Fruit fly (Drosophila melanogaster) whole organism, embryonic: Measurements from ENCODE around the gene CG6012.

Experiments used
- BEAF-32 ChIP-seq: fragments of 200-800 bp; sonication (Bioruptor generic); optimal IDR thresholded peaks from 3 replicates; lab custom pipeline; 2017; ENCODE audit warnings: missing biosample characterization, missing genetic modification characterization, mild to moderate bottlenecking, moderate library complexity, missing genetic modification reagents
- Blimp-1 ChIP-seq: fragments of 200-800 bp; sonication (Bioruptor generic); optimal IDR thresholded peaks from 3 replicates; lab custom pipeline; 2018; ENCODE audit warnings: missing biosample characterization, missing genetic modification characterization, mild to moderate bottlenecking, moderate library complexity, missing genetic modification reagents
- CG10321 ChIP-seq: fragments of 200-800 bp; sonication (Bioruptor generic); IDR thresholded peaks from 2 replicates; pipeline ENCODE4 v1.3.6; 2022; ENCODE audit warnings: missing biosample characterization, missing genetic modification characterization
- CG11085 ChIP-seq: fragments of 200-800 bp; sonication (Bioruptor generic); IDR thresholded peaks from 2 replicates; pipeline ENCODE4 v1.3.6; 2022; ENCODE audit warnings: missing biosample characterization, missing genetic modification characterization
- CG12155 ChIP-seq: fragments of 200-800 bp; sonication (Bioruptor generic); optimal IDR thresholded peaks from 3 replicates; lab custom pipeline; 2016; ENCODE audit warnings: missing biosample characterization, missing genetic modification characterization
- CG13287 ChIP-seq: fragments of 200-800 bp; sonication (Bioruptor generic); IDR thresholded peaks from 2 replicates; pipeline ENCODE4 v1.3.6; 2022; ENCODE audit warnings: missing biosample characterization, missing genetic modification characterization; ENCODE audit not compliant: partially characterized antibody
- CG17568 ChIP-seq: fragments of 200-800 bp; sonication (Bioruptor generic); optimal IDR thresholded peaks from 2 replicates; lab custom pipeline; 2018; ENCODE audit warnings: missing biosample characterization, mild to moderate bottlenecking, missing genetic modification characterization, moderate library complexity
- CG17802 ChIP-seq: fragments of 200-800 bp; sonication (Bioruptor generic); optimal IDR thresholded peaks from 2 replicates; lab custom pipeline; 2018; ENCODE audit warnings: missing biosample characterization, mild to moderate bottlenecking, missing genetic modification characterization, moderate library complexity
- CG3995 ChIP-seq: fragments of 200-800 bp; sonication (Bioruptor generic); optimal IDR thresholded peaks from 3 replicates; lab custom pipeline; 2016; ENCODE audit warnings: missing biosample characterization, missing genetic modification characterization
- CG42726 ChIP-seq: fragments of 200-800 bp; sonication (Bioruptor generic); IDR thresholded peaks from 2 replicates; pipeline ENCODE4 v1.3.6; 2022; ENCODE audit warnings: missing biosample characterization, missing genetic modification characterization; ENCODE audit not compliant: partially characterized antibody
- CG4328 ChIP-seq: fragments of 200-800 bp; sonication (Bioruptor generic); optimal IDR thresholded peaks from 3 replicates; lab custom pipeline; 2017; ENCODE audit warnings: missing biosample characterization, missing genetic modification reagents, missing genetic modification characterization
- CG6254 ChIP-seq: fragments of 200-800 bp; sonication (Bioruptor generic); optimal IDR thresholded peaks from 3 replicates; lab custom pipeline; 2017; ENCODE audit warnings: mild to moderate bottlenecking, missing biosample characterization, missing genetic modification reagents, missing genetic modification characterization
- CG7928 ChIP-seq: fragments of 200-800 bp; sonication (Bioruptor generic); optimal IDR thresholded peaks from 2 replicates; lab custom pipeline; 2017; ENCODE audit warnings: missing biosample characterization, mild to moderate bottlenecking, missing genetic modification characterization
- CG9817 ChIP-seq: fragments of 200-800 bp; sonication (Bioruptor generic); optimal IDR thresholded peaks from 2 replicates; lab custom pipeline; 2018; ENCODE audit warnings: missing biosample characterization, mild to moderate bottlenecking, missing genetic modification characterization, moderate library complexity
- Deaf1 ChIP-seq: fragments of 200-800 bp; optimal IDR thresholded peaks from 3 replicates; lab custom pipeline; 2019; ENCODE audit warnings: missing biosample characterization, mild to moderate bottlenecking, missing genetic modification characterization, moderate library complexity
- Drgx ChIP-seq: fragments of 200-800 bp; sonication (Bioruptor generic); IDR thresholded peaks from 2 replicates; pipeline ENCODE4 v1.3.6; 2022; ENCODE audit warnings: missing biosample characterization, missing genetic modification characterization
- Jarid2 ChIP-seq: fragments of 200-800 bp; sonication (Bioruptor generic); optimal IDR thresholded peaks from 3 replicates; lab custom pipeline; 2017; ENCODE audit warnings: mild to moderate bottlenecking, missing biosample characterization, missing genetic modification reagents, missing genetic modification characterization
- Kr ChIP-seq: fragments of 200-800 bp; sonication (Bioruptor generic); optimal IDR thresholded peaks from 2 replicates; lab custom pipeline; 2017; ENCODE audit warnings: missing biosample characterization, mild to moderate bottlenecking, missing genetic modification characterization
- MESR4 ChIP-seq: fragments of 200-800 bp; sonication (Bioruptor generic); optimal IDR thresholded peaks from 2 replicates; lab custom pipeline; 2018; ENCODE audit warnings: missing biosample characterization, mild to moderate bottlenecking, missing genetic modification characterization, moderate library complexity
- Nf-YA ChIP-seq: fragments of 200-800 bp; sonication (Bioruptor generic); IDR thresholded peaks from 2 replicates; pipeline ENCODE4 v1.3.6; 2022; ENCODE audit warnings: missing biosample characterization, missing genetic modification characterization
- NfI ChIP-seq: fragments of 200-800 bp; sonication (Bioruptor generic); optimal IDR thresholded peaks from 3 replicates; lab custom pipeline; 2018; ENCODE audit warnings: missing biosample characterization, mild to moderate bottlenecking, missing genetic modification characterization, moderate library complexity
- Oli ChIP-seq: fragments of 200-800 bp; sonication (Bioruptor generic); optimal IDR thresholded peaks from 2 replicates; lab custom pipeline; 2018; ENCODE audit warnings: missing biosample characterization, mild to moderate bottlenecking, missing genetic modification characterization, moderate library complexity
- Pdp1 ChIP-seq, 2 experiments: fragments of 200-800 bp; sonication (Bioruptor generic); optimal IDR thresholded peaks; 3 replicates each; lab custom pipeline; 2016; ENCODE audit warnings: missing biosample characterization in 2 of 2, missing genetic modification characterization in 2 of 2, mild to moderate bottlenecking in 1 of 2, moderate library complexity in 1 of 2
- Trl ChIP-seq, 3 experiments: fragments of >200 bp in 2 of 3; fragments of 200-800 bp in 1 of 3; sonication (Bioruptor generic) in 1 of 3; optimal IDR thresholded peaks; 2 replicates in 1 of 3; 3 replicates in 2 of 3; lab custom pipeline; 2016 to 2017; ENCODE audit warnings: missing biosample characterization in 1 of 3, missing genetic modification characterization in 1 of 3
- abd-A ChIP-seq: fragments of 200-800 bp; sonication (Bioruptor generic); optimal IDR thresholded peaks from 3 replicates; lab custom pipeline; 2019; ENCODE audit warnings: missing biosample characterization, mild to moderate bottlenecking, missing genetic modification characterization, moderate library complexity
- ash1 ChIP-seq: fragments of 200-800 bp; sonication (Bioruptor generic); optimal IDR thresholded peaks from 2 replicates; lab custom pipeline; 2018; ENCODE audit warnings: missing biosample characterization, mild to moderate bottlenecking, missing genetic modification characterization
- cwo ChIP-seq: fragments of 200-800 bp; sonication (Bioruptor generic); optimal IDR thresholded peaks from 3 replicates; lab custom pipeline; 2017; ENCODE audit warnings: missing biosample characterization, missing genetic modification characterization, mild to moderate bottlenecking, moderate library complexity, missing genetic modification reagents
- danr ChIP-seq: fragments of 200-800 bp; sonication (Bioruptor generic); IDR thresholded peaks from 2 replicates; pipeline ENCODE4 v1.3.6; 2022; ENCODE audit warnings: missing biosample characterization, missing genetic modification characterization
- dm ChIP-seq: fragments of 200-800 bp; sonication (Bioruptor generic); optimal IDR thresholded peaks from 3 replicates; lab custom pipeline; 2016; ENCODE audit warnings: missing biosample characterization, missing genetic modification characterization
- fd3F ChIP-seq: fragments of 200-800 bp; sonication (Bioruptor generic); optimal IDR thresholded peaks from 2 replicates; lab custom pipeline; 2018; ENCODE audit warnings: missing biosample characterization, mild to moderate bottlenecking, missing genetic modification characterization, moderate library complexity
- gro ChIP-seq: fragments of 200-800 bp; sonication (Bioruptor generic); optimal IDR thresholded peaks from 2 replicates; lab custom pipeline; 2016; ENCODE audit warnings: missing biosample characterization, missing genetic modification characterization
- ham ChIP-seq: fragments of 200-800 bp; sonication (Bioruptor generic); IDR thresholded peaks from 2 replicates; pipeline ENCODE4 v1.3.6; 2022; ENCODE audit warnings: missing biosample characterization, missing genetic modification characterization
- ind ChIP-seq: fragments of 200-800 bp; sonication (Bioruptor generic); optimal IDR thresholded peaks from 3 replicates; lab custom pipeline; 2016; ENCODE audit warnings: missing biosample characterization, missing genetic modification characterization
- kah ChIP-seq: fragments of 200-800 bp; sonication (Bioruptor generic); optimal IDR thresholded peaks from 2 replicates; lab custom pipeline; 2018; ENCODE audit warnings: missing biosample characterization, mild to moderate bottlenecking, missing genetic modification characterization
- nmo ChIP-seq: fragments of 200-800 bp; sonication (Bioruptor generic); optimal IDR thresholded peaks from 2 replicates; lab custom pipeline; 2018; ENCODE audit warnings: missing biosample characterization, mild to moderate bottlenecking, missing genetic modification characterization, moderate library complexity
- pho ChIP-seq: fragments of 200-800 bp; sonication (Bioruptor generic); optimal IDR thresholded peaks from 2 replicates; lab custom pipeline; 2016; ENCODE audit warnings: missing biosample characterization, missing genetic modification characterization
- run ChIP-seq: fragments of 200-800 bp; sonication (Bioruptor generic); optimal IDR thresholded peaks from 3 replicates; lab custom pipeline; 2018; ENCODE audit warnings: missing biosample characterization, mild to moderate bottlenecking, missing genetic modification characterization
- schlank ChIP-seq: fragments of 200-800 bp; sonication (Bioruptor generic); optimal IDR thresholded peaks from 2 replicates; lab custom pipeline; 2018; ENCODE audit warnings: missing biosample characterization, mild to moderate bottlenecking, missing genetic modification characterization
- sens-2 ChIP-seq: fragments of 200-800 bp; sonication (Bioruptor generic); IDR thresholded peaks from 2 replicates; pipeline ENCODE4 v1.3.6; 2022; ENCODE audit warnings: missing biosample characterization, missing genetic modification characterization
- slbo ChIP-seq: fragments of 200-800 bp; sonication (Bioruptor generic); IDR thresholded peaks from 2 replicates; pipeline ENCODE4 v1.3.6; 2022; ENCODE audit warnings: missing biosample characterization, missing genetic modification characterization
- sna ChIP-seq: fragments of 200-800 bp; sonication (Bioruptor generic); IDR thresholded peaks from 2 replicates; pipeline ENCODE4 v1.3.6; 2022; ENCODE audit warnings: missing biosample characterization, missing genetic modification characterization; ENCODE audit not compliant: partially characterized antibody
- tio ChIP-seq: fragments of 200-800 bp; sonication (Bioruptor generic); optimal IDR thresholded peaks from 2 replicates; lab custom pipeline; 2017; ENCODE audit warnings: missing biosample characterization, missing genetic modification characterization, inconsistent platforms
- tx ChIP-seq: fragments of 200-800 bp; sonication (Bioruptor generic); optimal IDR thresholded peaks from 2 replicates; lab custom pipeline; 2016; ENCODE audit warnings: missing biosample characterization, missing genetic modification characterization
- wek ChIP-seq: fragments of 200-800 bp; sonication (Bioruptor generic); optimal IDR thresholded peaks from 3 replicates; lab custom pipeline; 2018; ENCODE audit warnings: missing biosample characterization, mild to moderate bottlenecking, missing genetic modification characterization, moderate library complexity

The CG6012 gene

DNA sequence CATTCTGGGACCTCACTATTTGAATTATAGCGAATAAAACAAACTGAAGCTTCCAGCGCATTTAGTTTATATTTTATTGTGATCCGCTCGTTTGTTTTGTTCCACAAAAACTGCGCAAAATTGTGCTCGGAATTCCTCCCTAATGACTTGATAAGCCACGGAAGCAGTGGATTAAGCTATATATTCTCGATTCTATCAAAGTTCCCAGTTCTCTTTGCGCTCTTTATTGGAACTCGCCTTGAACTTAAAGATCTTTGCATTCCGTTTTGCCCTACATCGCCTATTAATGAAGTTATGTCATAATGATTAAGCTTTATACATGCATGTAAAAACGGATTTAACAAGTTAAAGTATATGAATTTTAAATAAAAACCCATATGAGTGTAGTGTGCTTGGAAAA lies 24.1 kb downstream of the CG6012 start, which contains the start of gene Nepl9:
Gene Nepl9, minus strand, starts transcription at position 101 of the 400 bp plus-strand sequence.
- TF ChIP-seq Pdp1 (GFP tag; optimal IDR thresholded peaks at IDR 0.05; lab: Kevin White, UChicago) (peak in 1 of 2 experiments; percentile 5), danr (GFP tag; lab: Robert Waterston, UW) (no peak)

dm6 chr2L:16834402-16834801 lies 26.9 kb downstream of the CG6012 start, which contains the start of gene CG13282:
CG13282 (minus strand) TSS chr2L:16834502.
- TF ChIP-seq abd-A (tag; lab: Kevin White, UChicago) (no peak), CG6254 (GFP tag; lab: Kevin White, UChicago) (no peak)

dm6 chr2L:16826872-16827506 lies 34.3 kb downstream of the CG6012 start, which contains the start of gene AspRS-m:
AspRS-m (plus strand) TSS chr2L:16827078.
- TF ChIP-seq Drgx = no peak
- no peak for TF ChIP-seq CG12155 (GFP tag; lab: Kevin White, UChicago)
- TF ChIP-seq ash1 (GFP tag; lab: Kevin White, UChicago) = no peak
- peak; percentile 68 for TF ChIP-seq Deaf1 (tag; lab: Kevin White, UChicago)
- TF ChIP-seq CG11085 (GFP tag; lab: Robert Waterston, UW) = no peak
- no peak for TF ChIP-seq CG4328 (GFP tag; lab: Kevin White, UChicago)
- no peak for TF ChIP-seq tx (GFP tag; lab: Kevin White, UChicago)
- TF ChIP-seq Oli (tag; lab: Kevin White, UChicago) = no peak
- no peak for TF ChIP-seq Blimp-1 (GFP tag; lab: Kevin White, UChicago)
- no peak for TF ChIP-seq Trl (optimal IDR thresholded peaks at IDR 0.05; lab: Kevin White, UChicago)
- no peak for TF ChIP-seq Trl (GFP tag; optimal IDR thresholded peaks at IDR 0.05; lab: Kevin White, UChicago)
- TF ChIP-seq CG9817 (tag; lab: Kevin White, UChicago) = peak; percentile 28
- no peak for TF ChIP-seq Jarid2 (GFP tag; lab: Kevin White, UChicago)
- TF ChIP-seq sens-2 (GFP tag; lab: Robert Waterston, UW) = no peak
- no peak for TF ChIP-seq run (tag; lab: Kevin White, UChicago)
- TF ChIP-seq ham = no peak
- no peak for TF ChIP-seq cwo (GFP tag; lab: Kevin White, UChicago)
- TF ChIP-seq ind (GFP tag; lab: Kevin White, UChicago) = peak; percentile 17
- TF ChIP-seq CG3995 (GFP tag; lab: Kevin White, UChicago) = peak; percentile 7
- TF ChIP-seq Kr (GFP tag; lab: Kevin White, UChicago) = no peak
- peak; percentile 1 for TF ChIP-seq dm (GFP tag; lab: Kevin White, UChicago)
- peak; percentile 59 for TF ChIP-seq nmo (GFP tag; lab: Kevin White, UChicago)
- no peak for TF ChIP-seq CG17802 (tag; lab: Kevin White, UChicago)
- no peak for TF ChIP-seq CG10321 (GFP tag; lab: Robert Waterston, UW)
- peak; percentile 88 for TF ChIP-seq BEAF-32 (GFP tag; lab: Kevin White, UChicago)
- no peak for TF ChIP-seq fd3F (GFP tag; lab: Kevin White, UChicago)
- no peak for TF ChIP-seq tio (GFP tag; lab: Kevin White, UChicago)
- TF ChIP-seq MESR4 (GFP tag; lab: Kevin White, UChicago) = peak; percentile 64
- peak; percentile 83; the same call in 1 of the 2 replicates for TF ChIP-seq CG42726 (GFP tag; lab: Robert Waterston, UW)
- no peak for TF ChIP-seq NfI
- TF ChIP-seq CG17568 = no peak
- TF ChIP-seq kah (GFP tag; lab: Kevin White, UChicago) = no peak
- no peak for TF ChIP-seq gro (GFP tag; lab: Kevin White, UChicago)
- TF ChIP-seq wek (GFP tag; lab: Kevin White, UChicago) = no peak
- peak; percentile 88 for TF ChIP-seq CG13287 (GFP tag; lab: Robert Waterston, UW)
- no peak for TF ChIP-seq CG7928 (GFP tag; lab: Kevin White, UChicago)
- peak; percentile 25 for TF ChIP-seq pho (GFP tag; lab: Kevin White, UChicago)
- no peak; the same call in 1 of the 2 replicates for TF ChIP-seq Nf-YA (GFP tag; lab: Robert Waterston, UW)
- peak; percentile 84 for TF ChIP-seq sna
- TF ChIP-seq slbo (GFP tag; lab: Robert Waterston, UW) = peak; percentile 75
- TF ChIP-seq schlank (tag; lab: Kevin White, UChicago) = no peak
